Worm (Caenorhabditis elegans): ENCODE results near the gene dod-20.

Gene dod-20

ce11 chrV:392199-392678, 30.0 kb upstream of the dod-20 start, which contains the start of gene nhr-254:
TSS of gene nhr-254 (plus strand) at chrV:392628.
- TF ChIP-seq unc-86 (tag; optimal IDR thresholded peaks at IDR 0.05), result no peak
- TF ChIP-seq unc-42 (tag; optimal IDR thresholded peaks at IDR 0.05), result no peak
- no peak for TF ChIP-seq ceh-31 (tag; optimal IDR thresholded peaks at IDR 0.05)
- TF ChIP-seq fkh-10 (GFP tag; optimal IDR thresholded peaks at IDR 0.05), result no peak
- no peak for TF ChIP-seq C38D4.7 (GFP tag; optimal IDR thresholded peaks at IDR 0.05)
- no peak for TF ChIP-seq pat-9 (tag; optimal IDR thresholded peaks at IDR 0.05)
- TF ChIP-seq unc-3 (GFP tag; conservative IDR thresholded peaks at IDR 0.05), result no peak
- no peak for TF ChIP-seq unc-3 (tag; optimal IDR thresholded peaks at IDR 0.05)
- no peak for TF ChIP-seq nhr-11 (tag; optimal IDR thresholded peaks at IDR 0.05)
- TF ChIP-seq pag-3 (tag; optimal IDR thresholded peaks at IDR 0.05; ENCODE audit: borderline replicate concordance), result no peak
- TF ChIP-seq pha-4 (tag; optimal IDR thresholded peaks at IDR 0.05), result no peak
- no peak for TF ChIP-seq F13H6.1 (tag; optimal IDR thresholded peaks at IDR 0.05)
- TF ChIP-seq sox-2 (GFP tag; IDR thresholded peaks at IDR 0.05), result no peak
- TF ChIP-seq pqm-1 (tag; optimal IDR thresholded peaks at IDR 0.05), result no peak
- TF ChIP-seq gmeb-2 (tag; optimal IDR thresholded peaks at IDR 0.05), result no peak
- no peak for TF ChIP-seq lin-11 (tag; optimal IDR thresholded peaks at IDR 0.05)

ce11 chrV:396309-396708, 25.9 kb upstream of the dod-20 start, which contains the start of gene nhr-253:
TSS of gene nhr-253 (plus strand) at chrV:396593.
- TF ChIP-seq ceh-18 (tag; optimal IDR thresholded peaks at IDR 0.05), result no peak
- TF ChIP-seq pag-3 (tag; optimal IDR thresholded peaks at IDR 0.05; ENCODE audit: borderline replicate concordance), result no peak
- no peak for TF ChIP-seq fax-1 (tag; optimal IDR thresholded peaks at IDR 0.05)
- TF ChIP-seq ceh-45 (GFP tag; IDR thresholded peaks at IDR 0.05), result no peak
- TF ChIP-seq T23F11.4 (GFP tag; optimal IDR thresholded peaks at IDR 0.05), result no peak
- no peak for TF ChIP-seq unc-3 (GFP tag; conservative IDR thresholded peaks at IDR 0.05)
- no peak for TF ChIP-seq unc-3 (tag; optimal IDR thresholded peaks at IDR 0.05)
- no peak for TF ChIP-seq nfya-1 (tag; optimal IDR thresholded peaks at IDR 0.05)
- no peak for TF ChIP-seq elt-4 (tag; optimal IDR thresholded peaks at IDR 0.05)
- no peak for TF ChIP-seq pax-1 (tag; optimal IDR thresholded peaks at IDR 0.05)
- TF ChIP-seq hlh-30 (tag; optimal IDR thresholded peaks at IDR 0.05; ENCODE audit: insufficient read depth), result no peak
- TF ChIP-seq F13H6.1 (tag; optimal IDR thresholded peaks at IDR 0.05), result no peak
- TF ChIP-seq pha-2 (tag; optimal IDR thresholded peaks at IDR 0.05), result no peak
- TF ChIP-seq ref-2 (tag; optimal IDR thresholded peaks at IDR 0.05), result no peak
- TF ChIP-seq hlh-13 (GFP tag; optimal IDR thresholded peaks at IDR 0.05), result no peak
- no peak for TF ChIP-seq ama-1 (optimal IDR thresholded peaks at IDR 0.05)

- TF ChIP-seq ttx-3 (tag; optimal IDR thresholded peaks at IDR 0.05) (no peak), odd-2 (tag; optimal IDR thresholded peaks at IDR 0.05) (no peak), ceh-18 (tag; optimal IDR thresholded peaks at IDR 0.05) (no peak), hlh-8 (tag; optimal IDR thresholded peaks at IDR 0.05) (no peak), pros-1 (tag; optimal IDR thresholded peaks at IDR 0.05) (no peak), madf-2 (tag; optimal IDR thresholded peaks at IDR 0.05) (no peak), ceh-2 (tag; optimal IDR thresholded peaks at IDR 0.05) (no peak), ceh-45 (GFP tag; IDR thresholded peaks at IDR 0.05) (no peak), dmd-4 (tag; optimal IDR thresholded peaks at IDR 0.05; ENCODE audit: borderline replicate concordance) (no peak), nhr-11 (tag; optimal IDR thresholded peaks at IDR 0.05) (no peak), ama-1 (optimal IDR thresholded peaks at IDR 0.05) (no peak), npax-4 (tag; optimal IDR thresholded peaks at IDR 0.05) (no peak), nhr-232 (tag; optimal IDR thresholded peaks at IDR 0.05) (no peak), C08G9.2 (tag; optimal IDR thresholded peaks at IDR 0.05) (no peak), tbx-2 (tag; optimal IDR thresholded peaks at IDR 0.05) (no peak), unc-3 (GFP tag; conservative IDR thresholded peaks at IDR 0.05) (no peak), unc-3 (tag; optimal IDR thresholded peaks at IDR 0.05) (no peak), tbx-7 (tag; optimal IDR thresholded peaks at IDR 0.05) (no peak), nfya-1 (tag; optimal IDR thresholded peaks at IDR 0.05) (no peak), dve-1 (tag; optimal IDR thresholded peaks at IDR 0.05) (no peak)
These were observed 22.5 kb upstream of the dod-20 start, which contains the start of gene scl-27 for ce11 chrV:399721-400120. TSS of gene scl-27 (plus strand) at chrV:400021.

Data from whole organism, late embryonic.